Fruit fly (Drosophila melanogaster) whole organism, embryonic: ENCODE measurements around the gene firl.

Experiments
- ATbp ChIP-seq: fragments of 200-800 bp; sonication (Bioruptor generic); optimal IDR thresholded peaks from 2 replicates; lab custom pipeline; 2017; ENCODE audit warnings: missing biosample characterization, mild to moderate bottlenecking, missing genetic modification characterization, missing genetic modification reagents
- BEAF-32 ChIP-seq: fragments of 200-800 bp; sonication (Bioruptor generic); optimal IDR thresholded peaks from 3 replicates; lab custom pipeline; 2017; ENCODE audit warnings: missing biosample characterization, missing genetic modification characterization, mild to moderate bottlenecking, moderate library complexity, missing genetic modification reagents
- Bgb ChIP-seq: fragments of 200-800 bp; sonication (Bioruptor generic); IDR thresholded peaks from 2 replicates; pipeline ENCODE4 v1.3.6; 2022; ENCODE audit warnings: missing biosample characterization, missing genetic modification characterization; ENCODE audit not compliant: partially characterized antibody
- CG12659 ChIP-seq: fragments of 200-800 bp; sonication (Bioruptor generic); optimal IDR thresholded peaks from 3 replicates; lab custom pipeline; 2017; ENCODE audit warnings: mild to moderate bottlenecking, missing biosample characterization, missing genetic modification reagents, missing genetic modification characterization
- CG17385 ChIP-seq: fragments of 200-800 bp; sonication (Bioruptor generic); optimal IDR thresholded peaks from 3 replicates; lab custom pipeline; 2018; ENCODE audit warnings: missing biosample characterization, mild to moderate bottlenecking, missing genetic modification characterization
- CG17802 ChIP-seq: fragments of 200-800 bp; sonication (Bioruptor generic); optimal IDR thresholded peaks from 2 replicates; lab custom pipeline; 2018; ENCODE audit warnings: missing biosample characterization, mild to moderate bottlenecking, missing genetic modification characterization, moderate library complexity
- CG30020 ChIP-seq: fragments of 200-800 bp; optimal IDR thresholded peaks from 2 replicates; lab custom pipeline; 2019; ENCODE audit warnings: missing biosample characterization, mild to moderate bottlenecking, missing genetic modification characterization, moderate library complexity
- CG3407 ChIP-seq: fragments of 200-800 bp; sonication (Bioruptor generic); optimal IDR thresholded peaks from 2 replicates; lab custom pipeline; 2018; ENCODE audit warnings: missing biosample characterization, mild to moderate bottlenecking, missing genetic modification characterization
- CG34422 ChIP-seq: fragments of 200-800 bp; sonication (Bioruptor generic); IDR thresholded peaks from 3 replicates; pipeline ENCODE4 v1.3.6; 2022; ENCODE audit warnings: missing biosample characterization, missing genetic modification characterization
- CG42726 ChIP-seq: fragments of 200-800 bp; sonication (Bioruptor generic); IDR thresholded peaks from 2 replicates; pipeline ENCODE4 v1.3.6; 2022; ENCODE audit warnings: missing biosample characterization, missing genetic modification characterization; ENCODE audit not compliant: partially characterized antibody
- CG7556 ChIP-seq: fragments of 200-800 bp; sonication (Bioruptor generic); optimal IDR thresholded peaks from 2 replicates; lab custom pipeline; 2017; ENCODE audit warnings: missing biosample characterization, mild to moderate bottlenecking, missing genetic modification characterization
- CG7928 ChIP-seq: fragments of 200-800 bp; sonication (Bioruptor generic); optimal IDR thresholded peaks from 2 replicates; lab custom pipeline; 2017; ENCODE audit warnings: missing biosample characterization, mild to moderate bottlenecking, missing genetic modification characterization
- Chrac-16 ChIP-seq: fragments of 200-800 bp; sonication (Bioruptor generic); optimal IDR thresholded peaks from 3 replicates; lab custom pipeline; 2016; ENCODE audit warnings: missing biosample characterization, missing genetic modification characterization
- Doc3 ChIP-seq: fragments of 200-800 bp; sonication (Bioruptor generic); IDR thresholded peaks from 3 replicates; pipeline ENCODE4 v1.3.6; 2022; ENCODE audit warnings: missing biosample characterization, missing genetic modification characterization; ENCODE audit not compliant: partially characterized antibody
- Dp ChIP-seq: fragments of 200-800 bp; sonication (Bioruptor generic); optimal IDR thresholded peaks from 2 replicates; lab custom pipeline; 2018; ENCODE audit warnings: missing biosample characterization, mild to moderate bottlenecking, missing genetic modification characterization, moderate library complexity
- Ets97D ChIP-seq: fragments of 200-800 bp; sonication (Bioruptor generic); optimal IDR thresholded peaks from 3 replicates; lab custom pipeline; 2016; ENCODE audit warnings: missing biosample characterization, missing genetic modification characterization
- MBD-R2 ChIP-seq: fragments of 200-800 bp; sonication (Bioruptor generic); IDR thresholded peaks from 2 replicates; pipeline ENCODE4 v1.3.6; 2022; ENCODE audit warnings: missing biosample characterization, missing genetic modification characterization
- MESR4 ChIP-seq: fragments of 200-800 bp; sonication (Bioruptor generic); optimal IDR thresholded peaks from 2 replicates; lab custom pipeline; 2018; ENCODE audit warnings: missing biosample characterization, mild to moderate bottlenecking, missing genetic modification characterization, moderate library complexity
- Med ChIP-seq: fragments of 200-800 bp; sonication (Bioruptor generic); peaks from one replicate; lab custom pipeline; 2016; ENCODE audit warnings: missing biosample characterization, missing genetic modification characterization, mild to moderate bottlenecking, inconsistent platforms, moderate library complexity
- Opbp ChIP-seq: fragments of 200-800 bp; sonication (Bioruptor generic); IDR thresholded peaks from 3 replicates; pipeline ENCODE4 v1.3.6; 2022; ENCODE audit warnings: missing biosample characterization, missing genetic modification characterization; ENCODE audit not compliant: partially characterized antibody
- Scr ChIP-seq: fragments of 200-800 bp; sonication (Bioruptor generic); IDR thresholded peaks from 2 replicates; pipeline ENCODE4 v1.3.6; 2022; ENCODE audit warnings: missing biosample characterization, missing genetic modification characterization; ENCODE audit not compliant: partially characterized antibody
- Sry-β ChIP-seq: fragments of 200-800 bp; sonication (Bioruptor generic); optimal IDR thresholded peaks from 2 replicates; lab custom pipeline; 2018; ENCODE audit warnings: missing biosample characterization, mild to moderate bottlenecking, missing genetic modification characterization, moderate library complexity
- Sry-δ ChIP-seq: fragments of 200-800 bp; sonication (Bioruptor generic); optimal IDR thresholded peaks from 2 replicates; lab custom pipeline; 2016; ENCODE audit warnings: missing biosample characterization, missing genetic modification characterization
- YL-1 ChIP-seq: fragments of 200-800 bp; sonication (Bioruptor generic); optimal IDR thresholded peaks from 3 replicates; lab custom pipeline; 2017; ENCODE audit warnings: missing biosample characterization, mild to moderate bottlenecking, missing genetic modification characterization
- amos ChIP-seq: fragments of 200-800 bp; sonication (Bioruptor generic); IDR thresholded peaks from 2 replicates; pipeline ENCODE4 v1.3.6; 2022; ENCODE audit warnings: missing biosample characterization, missing genetic modification characterization; ENCODE audit not compliant: partially characterized antibody
- ato ChIP-seq: fragments of 200-800 bp; sonication (Bioruptor generic); IDR thresholded peaks from 2 replicates; pipeline ENCODE4 v1.3.6; 2022; ENCODE audit warnings: missing biosample characterization, missing genetic modification characterization; ENCODE audit not compliant: partially characterized antibody
- bbx ChIP-seq: fragments of 200-800 bp; sonication (Bioruptor generic); IDR thresholded peaks from 2 replicates; pipeline ENCODE4 v1.3.6; 2022; ENCODE audit warnings: missing biosample characterization, missing genetic modification characterization; ENCODE audit not compliant: partially characterized antibody
- bigmax ChIP-seq: fragments of 200-800 bp; sonication (Bioruptor generic); optimal IDR thresholded peaks from 2 replicates; lab custom pipeline; 2018; ENCODE audit warnings: missing biosample characterization, mild to moderate bottlenecking, missing genetic modification characterization
- btn ChIP-seq: fragments of 200-800 bp; sonication (Bioruptor generic); optimal IDR thresholded peaks from 2 replicates; lab custom pipeline; 2016; ENCODE audit warnings: missing biosample characterization, missing genetic modification characterization
- ci ChIP-seq: fragments of 200-800 bp; sonication (Bioruptor generic); IDR thresholded peaks from 3 replicates; pipeline ENCODE4 v1.3.6; 2022; ENCODE audit warnings: missing biosample characterization, missing genetic modification characterization
- crol ChIP-seq: fragments of 200-800 bp; sonication (Bioruptor generic); IDR thresholded peaks from 2 replicates; pipeline ENCODE4 v1.3.6; 2022; ENCODE audit warnings: missing biosample characterization, missing genetic modification characterization
- crp ChIP-seq, 2 experiments: fragments of 200-800 bp; sonication (Bioruptor generic); optimal IDR thresholded peaks; 2 replicates in 1 of 2; 3 replicates in 1 of 2; lab custom pipeline; 2017; ENCODE audit warnings: missing biosample characterization in 2 of 2, missing genetic modification characterization in 2 of 2, mild to moderate bottlenecking in 1 of 2, moderate library complexity in 1 of 2
- dm ChIP-seq: fragments of 200-800 bp; sonication (Bioruptor generic); optimal IDR thresholded peaks from 3 replicates; lab custom pipeline; 2016; ENCODE audit warnings: missing biosample characterization, missing genetic modification characterization
- gfzf ChIP-seq: fragments of 200-800 bp; sonication (Bioruptor generic); optimal IDR thresholded peaks from 2 replicates; lab custom pipeline; 2016; ENCODE audit warnings: missing biosample characterization, mild to moderate bottlenecking, missing genetic modification characterization, moderate library complexity
- hkb ChIP-seq, 2 experiments: fragments of 200-800 bp in 1 of 2; fragments of >200 bp in 1 of 2; sonication (Bioruptor generic) in 1 of 2; IDR thresholded peaks in 1 of 2; optimal IDR thresholded peaks in 1 of 2; 2 replicates each; pipeline versions ENCODE4 v1.3.6 to Lab custom; 2017 to 2022; ENCODE audit warnings: missing biosample characterization in 1 of 2, missing genetic modification characterization in 1 of 2
- jumu ChIP-seq: fragments of 200-800 bp; sonication (Bioruptor generic); optimal IDR thresholded peaks from 3 replicates; lab custom pipeline; 2016; ENCODE audit warnings: missing biosample characterization, missing genetic modification characterization
- knrl ChIP-seq: fragments of 200-800 bp; sonication (Bioruptor generic); IDR thresholded peaks from 3 replicates; pipeline ENCODE4 v1.3.6; 2022; ENCODE audit warnings: missing biosample characterization, missing genetic modification characterization; ENCODE audit not compliant: partially characterized antibody
- nerfin-1 ChIP-seq: fragments of 200-800 bp; sonication (Bioruptor generic); optimal IDR thresholded peaks from 3 replicates; lab custom pipeline; 2019; ENCODE audit warnings: missing biosample characterization, mild to moderate bottlenecking, missing genetic modification characterization, moderate library complexity
- onecut ChIP-seq: fragments of 200-800 bp; sonication (Bioruptor generic); IDR thresholded peaks from 2 replicates; pipeline ENCODE4 v1.3.6; 2022; ENCODE audit warnings: missing biosample characterization, missing genetic modification characterization
- phol ChIP-seq: fragments of 200-800 bp; sonication (Bioruptor generic); optimal IDR thresholded peaks from 3 replicates; lab custom pipeline; 2018; ENCODE audit warnings: missing biosample characterization, mild to moderate bottlenecking, missing genetic modification characterization, moderate library complexity
- pzg ChIP-seq: fragments of 200-800 bp; sonication (Bioruptor generic); optimal IDR thresholded peaks from 3 replicates; lab custom pipeline; 2018; ENCODE audit warnings: missing biosample characterization, mild to moderate bottlenecking, missing genetic modification characterization, moderate library complexity
- sens ChIP-seq: fragments of 200-800 bp; sonication (Bioruptor generic); peaks from one replicate; lab custom pipeline; 2016; ENCODE audit warnings: missing biosample characterization, missing genetic modification characterization
- stwl ChIP-seq: fragments of 200-800 bp; sonication (Bioruptor generic); optimal IDR thresholded peaks from 3 replicates; lab custom pipeline; 2018; ENCODE audit warnings: missing biosample characterization, mild to moderate bottlenecking, missing genetic modification characterization, moderate library complexity
- sug ChIP-seq: fragments of 200-800 bp; optimal IDR thresholded peaks from 2 replicates; lab custom pipeline; 2019; ENCODE audit warnings: missing biosample characterization, mild to moderate bottlenecking, missing genetic modification characterization, moderate library complexity
- trem ChIP-seq: fragments of 200-800 bp; optimal IDR thresholded peaks from 3 replicates; lab custom pipeline; 2019; ENCODE audit warnings: missing biosample characterization, mild to moderate bottlenecking, missing genetic modification characterization, moderate library complexity
- unc-4 ChIP-seq: fragments of 200-800 bp; sonication (Bioruptor generic); IDR thresholded peaks from 2 replicates; pipeline ENCODE4 v1.3.6; 2022; ENCODE audit warnings: missing biosample characterization, missing genetic modification characterization; ENCODE audit not compliant: partially characterized antibody
- zen2 ChIP-seq: fragments of 200-800 bp; sonication (Bioruptor generic); IDR thresholded peaks from 3 replicates; pipeline ENCODE4 v1.3.6; 2022; ENCODE audit warnings: missing biosample characterization, missing genetic modification characterization; ENCODE audit not compliant: partially characterized antibody

firl gene

DNA sequence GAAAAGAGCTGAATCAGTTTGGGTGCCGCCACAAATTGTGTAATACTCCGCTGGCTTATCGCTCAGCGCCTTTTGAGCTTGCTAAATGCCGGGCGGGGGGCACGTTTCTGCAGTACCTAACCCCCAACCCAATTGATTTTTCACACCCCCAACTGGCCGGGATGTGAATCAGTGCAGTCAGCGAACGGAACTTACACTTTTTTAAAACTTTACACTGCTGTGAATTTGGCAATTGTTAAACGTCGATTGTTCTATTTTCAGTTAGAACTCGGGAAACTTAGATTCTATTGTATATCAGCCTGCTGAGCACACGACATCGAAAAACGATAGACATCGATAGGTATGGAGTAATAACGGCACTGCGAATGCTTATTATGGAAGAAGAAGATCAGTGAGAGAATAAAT is 28.4 kb downstream of the firl start, which contains the start of gene Tom70:
Gene Tom70 (minus strand): TSS at position 335 of the 405 bp plus-strand sequence.
- TF ChIP-seq pzg: peak; percentile 63
- no peak for TF ChIP-seq CG7556 (GFP tag; lab: Kevin White, UChicago)
- 0 out of 2 replicates have a peak, but pooled peaks have one; percentile 10 for TF ChIP-seq crol
- no peak for TF ChIP-seq ATbp (GFP tag; lab: Kevin White, UChicago)
- peak; percentile 66 for TF ChIP-seq BEAF-32 (GFP tag; lab: Kevin White, UChicago)
- no peak for TF ChIP-seq Chrac-16 (GFP tag; lab: Kevin White, UChicago)
- TF ChIP-seq Doc3: peak; percentile 44; the same call in 1 of the 3 replicates
- peak; percentile 54; the same call in 1 of the 2 replicates for TF ChIP-seq amos
- peak; percentile 88 for TF ChIP-seq sug (tag; lab: Kevin White, UChicago)
- no peak for TF ChIP-seq jumu (GFP tag; lab: Kevin White, UChicago)
- peak; percentile 58; the same call in 1 of the 2 replicates for TF ChIP-seq unc-4 (GFP tag; lab: Robert Waterston, UW)
- TF ChIP-seq CG17385 (GFP tag; lab: Kevin White, UChicago): peak; percentile 96
- peak; percentile 56 for TF ChIP-seq dm (GFP tag; lab: Kevin White, UChicago)
- peak; percentile 3 for TF ChIP-seq phol
- peak; percentile 68 for TF ChIP-seq bbx (GFP tag; lab: Robert Waterston, UW)
- TF ChIP-seq CG3407: no peak
- TF ChIP-seq bigmax (GFP tag; lab: Kevin White, UChicago): peak; percentile 95
- TF ChIP-seq MBD-R2 (GFP tag; lab: Robert Waterston, UW): peak; percentile 76
- TF ChIP-seq nerfin-1 (tag; lab: Kevin White, UChicago): peak; percentile 51
- TF ChIP-seq onecut (GFP tag; lab: Robert Waterston, UW): peak; percentile 87
- TF ChIP-seq ato (GFP tag; lab: Robert Waterston, UW): 0 out of 2 replicates have a peak, but pooled peaks have one; percentile 21
- peak; percentile 62 for TF ChIP-seq stwl (tag; lab: Kevin White, UChicago)
- TF ChIP-seq CG12659: peak; percentile 32
- TF ChIP-seq CG34422 (GFP tag; lab: Robert Waterston, UW): peak; percentile 75; the same call in 1 of the 3 replicates
- 0 out of 2 replicates have a peak, but pooled peaks have one; percentile 37 for TF ChIP-seq CG42726 (GFP tag; lab: Robert Waterston, UW)
- TF ChIP-seq knrl (GFP tag; lab: Robert Waterston, UW): peak; percentile 47; the same call in 1 of the 3 replicates
- no peak for TF ChIP-seq btn (GFP tag; lab: Kevin White, UChicago)
- TF ChIP-seq Bgb (GFP tag; lab: Robert Waterston, UW): peak; percentile 61
- TF ChIP-seq MESR4: peak; percentile 79
- TF ChIP-seq hkb (optimal IDR thresholded peaks at IDR 0.05; lab: Kevin White, UChicago): no peak
- no peak for TF ChIP-seq hkb (GFP tag; IDR thresholded peaks at IDR 0.05; lab: Robert Waterston, UW)
- peak; percentile 58 for TF ChIP-seq Scr (GFP tag; lab: Robert Waterston, UW)
- TF ChIP-seq ci (GFP tag; lab: Robert Waterston, UW): no peak
- TF ChIP-seq sens (GFP tag; lab: Kevin White, UChicago): no peak
- TF ChIP-seq Sry-β: peak; percentile 52
- peak; percentile 25 for TF ChIP-seq Med
- TF ChIP-seq trem (tag; lab: Kevin White, UChicago): peak; percentile 38
- TF ChIP-seq Ets97D (GFP tag; lab: Kevin White, UChicago): peak; percentile 17
- peak; percentile 3 for TF ChIP-seq gfzf (GFP tag; lab: Kevin White, UChicago)
- peak; percentile 5 for TF ChIP-seq CG30020 (tag; lab: Kevin White, UChicago)
- TF ChIP-seq Dp (GFP tag; lab: Kevin White, UChicago): peak; percentile 36
- TF ChIP-seq crp (GFP tag; optimal IDR thresholded peaks at IDR 0.05; lab: Kevin White, UChicago): peak in 1 of 2 experiments; percentile 67
- peak; percentile 58 for TF ChIP-seq Sry-δ (GFP tag; lab: Kevin White, UChicago)
- TF ChIP-seq YL-1 (GFP tag; lab: Kevin White, UChicago): peak; percentile 72
- no peak for TF ChIP-seq CG17802 (tag; lab: Kevin White, UChicago)
- TF ChIP-seq CG7928: no peak
- TF ChIP-seq zen2: peak; percentile 34; the same call in 1 of the 3 replicates
- TF ChIP-seq Opbp (GFP tag; lab: Robert Waterston, UW): 0 out of 3 replicates have a peak, but pooled peaks have one; percentile 30
